Worm (Caenorhabditis elegans) whole organism, late embryonic: ENCODE results near the gene C25E10.12.

Source experiments
- ama-1 ChIP-seq: fragments of 150-350 bp; optimal IDR thresholded peaks from 2 replicates; lab custom pipeline; 2014
- ceh-30 ChIP-seq: fragments of 150-350 bp; optimal IDR thresholded peaks from 2 replicates; lab custom pipeline; 2014; ENCODE audit warnings: missing biosample characterization, missing genetic modification characterization
- ceh-45 ChIP-seq: fragments of 200-800 bp; sonication (Bioruptor generic); IDR thresholded peaks from 2 replicates; pipeline ENCODE4 v1.3.6; 2022; ENCODE audit warnings: missing genetic modification reagents, missing genetic modification characterization, missing compliant biosample characterization
- ceh-6 ChIP-seq: fragments of 200-800 bp; sonication (Bioruptor generic); optimal IDR thresholded peaks from 2 replicates; lab custom pipeline; 2018; ENCODE audit warnings: mild to moderate bottlenecking, missing genetic modification characterization, missing compliant biosample characterization
- hlh-30 ChIP-seq: sonication (generic microtip); optimal IDR thresholded peaks from 2 replicates; lab custom pipeline; 2017; ENCODE audit warnings: antibody characterized with exemption, missing genetic modification characterization, missing compliant biosample characterization; ENCODE audit not compliant: insufficient read depth
- madf-2 ChIP-seq: sonication (generic microtip); optimal IDR thresholded peaks from 2 replicates; lab custom pipeline; 2017; ENCODE audit warnings: missing genetic modification characterization, missing compliant biosample characterization
- pag-3 ChIP-seq: sonication (generic microtip); optimal IDR thresholded peaks from 2 replicates; lab custom pipeline; 2016; ENCODE audit warnings: missing compliant biosample characterization, missing genetic modification characterization, borderline replicate concordance
- pha-4 ChIP-seq: fragments of 150-350 bp; optimal IDR thresholded peaks from 2 replicates; lab custom pipeline; 2018; ENCODE audit warnings: missing biosample characterization, missing genetic modification reagents, missing genetic modification characterization
- sox-4 ChIP-seq: sonication (generic microtip); optimal IDR thresholded peaks from 2 replicates; lab custom pipeline; 2017; ENCODE audit warnings: mild to moderate bottlenecking, missing genetic modification characterization, inconsistent platforms, missing compliant biosample characterization

- TF ChIP-seq pha-4 (tag; lab: Kevin White, UChicago) (no peak), ceh-6 (GFP tag; lab: Kevin White, UChicago) (no peak), ama-1 (lab: Kevin White, UChicago) (no peak), ceh-45 (GFP tag; lab: Robert Waterston, UW) (no peak), hlh-30 (tag; lab: Kevin White, UChicago) (no peak), madf-2 (tag; lab: Kevin White, UChicago) (no peak), pag-3 (tag; lab: Kevin White, UChicago) (no peak), sox-4 (tag; lab: Kevin White, UChicago) (no peak), ceh-30 (no peak)
Observed at ce11 chrV:9079965-9080432, 17.8 kb upstream of the C25E10.12 start.
